Worm (Caenorhabditis elegans) whole organism, midembryonic: ENCODE results near the gene F44A2.3.

ENCODE experiments used
- T22C8.4 ChIP-seq: fragments of 200-800 bp; sonication (Bioruptor generic); IDR thresholded peaks from 2 replicates; pipeline ENCODE4 v1.3.6; 2022; ENCODE audit warnings: missing genetic modification characterization, missing compliant biosample characterization
- cog-1 ChIP-seq: sonication (generic microtip); optimal IDR thresholded peaks from 2 replicates; lab custom pipeline; 2016; ENCODE audit warnings: missing genetic modification characterization, missing compliant biosample characterization
- flt-1 ChIP-seq: fragments of 200-800 bp; sonication (Bioruptor generic); IDR thresholded peaks from 2 replicates; pipeline ENCODE4 v1.3.6; 2022; ENCODE audit warnings: missing genetic modification characterization, missing compliant biosample characterization
- tab-1 ChIP-seq: fragments of 200-800 bp; sonication (Bioruptor generic); IDR thresholded peaks from 2 replicates; pipeline ENCODE4 v1.3.6; 2022; ENCODE audit warnings: missing genetic modification characterization, missing compliant biosample characterization
- ztf-29 ChIP-seq: fragments of 200-800 bp; sonication (Bioruptor generic); IDR thresholded peaks from 2 replicates; pipeline ENCODE4 v1.3.6; 2022; ENCODE audit warnings: missing genetic modification reagents, missing genetic modification characterization, missing compliant biosample characterization

- no peak; the same call in 1 of the 2 replicates for TF ChIP-seq flt-1 (GFP tag; lab: Robert Waterston, UW)
- no peak for TF ChIP-seq ztf-29
- 0 out of 2 replicates have a peak, but pooled peaks have one; percentile 11 for TF ChIP-seq T22C8.4
- TF ChIP-seq tab-1 (GFP tag; lab: Robert Waterston, UW) = 0 out of 2 replicates have a peak, but pooled peaks have one; percentile 4
- TF ChIP-seq cog-1 = no peak
Measured at ce11 chrV:9342965-9343628, 37.9 kb downstream of the F44A2.3 start.
